Worm (Caenorhabditis elegans): ENCODE data around the gene puf-6.

The puf-6 gene

DNA sequence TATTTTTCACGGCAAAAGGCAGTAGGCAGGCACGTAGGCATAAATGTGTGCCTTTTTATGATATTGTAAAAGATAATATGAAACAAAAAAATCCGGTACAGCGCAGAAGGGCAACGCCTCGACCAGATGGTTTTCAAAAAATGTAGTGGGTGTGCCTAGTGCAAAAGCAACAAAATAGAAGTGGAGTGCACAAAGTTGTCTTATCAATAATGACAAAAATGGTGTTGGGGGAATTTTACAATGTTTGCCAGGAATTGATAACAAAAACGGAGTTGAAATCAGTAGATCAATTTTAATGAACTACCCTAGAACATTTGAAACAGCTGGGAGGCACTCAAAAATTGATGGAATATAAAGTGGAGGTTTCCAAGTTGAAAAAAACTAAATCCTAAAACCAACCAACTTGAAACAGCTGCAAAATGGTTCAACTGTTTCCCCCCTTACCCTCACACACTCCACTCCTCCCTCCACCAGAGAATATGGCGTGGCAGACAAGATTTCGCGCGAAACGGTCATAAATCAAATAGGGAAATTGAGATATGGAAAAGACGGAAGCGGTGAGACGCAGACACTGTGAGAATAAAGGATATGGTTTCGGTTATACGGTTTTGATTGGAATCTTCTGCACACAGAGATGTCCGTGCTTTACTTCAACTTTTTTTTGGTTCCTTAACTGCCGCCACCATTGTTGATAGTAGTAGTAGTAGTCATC, 38.9 kb downstream of the puf-6 start:
- no peak for TF ChIP-seq ztf-11 (tag; optimal IDR thresholded peaks at IDR 0.05)
- no peak for TF ChIP-seq lin-15B (tag; optimal IDR thresholded peaks at IDR 0.05)
- peak; percentile 82 for TF ChIP-seq elt-2 (tag; optimal IDR thresholded peaks at IDR 0.05)
- peak; percentile 69 for TF ChIP-seq pqm-1 (tag; optimal IDR thresholded peaks at IDR 0.05)
- TF ChIP-seq nhr-25 (tag; optimal IDR thresholded peaks at IDR 0.05) = peak; percentile 62
- TF ChIP-seq nhr-23 (tag; optimal IDR thresholded peaks at IDR 0.05) = peak; percentile 40

DNA sequence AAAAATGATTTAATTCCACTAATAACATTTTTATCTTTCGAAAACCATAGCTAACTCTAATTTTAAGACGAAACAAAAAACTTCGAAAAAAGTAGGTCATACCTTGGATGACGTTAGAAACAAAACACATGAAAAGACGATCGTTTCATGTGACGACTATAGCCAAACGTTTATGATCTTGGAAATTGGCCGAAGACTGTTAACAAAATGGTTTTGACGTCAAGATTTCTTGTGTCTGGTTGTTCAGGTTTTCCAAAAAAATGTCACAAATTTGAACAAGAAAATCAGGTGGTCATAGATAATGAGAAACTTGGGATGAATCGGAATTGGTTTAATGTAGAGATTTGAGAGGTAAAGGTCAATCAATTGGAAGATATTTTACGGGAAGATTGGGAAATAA, 40.0 kb downstream of the puf-6 start:
- TF ChIP-seq snpc-4 (tag; optimal IDR thresholded peaks at IDR 0.05) (no peak), nhr-237 (tag; optimal IDR thresholded peaks at IDR 0.05) (no peak), nhr-12 (tag; optimal IDR thresholded peaks at IDR 0.05) (no peak), elt-2 (tag; optimal IDR thresholded peaks at IDR 0.05) (no peak), nhr-76 (tag; optimal IDR thresholded peaks at IDR 0.05) (no peak), ceh-16 (tag; optimal IDR thresholded peaks at IDR 0.05) (no peak), nhr-25 (tag; optimal IDR thresholded peaks at IDR 0.05) (no peak), ceh-9 (tag; optimal IDR thresholded peaks at IDR 0.05) (no peak), elt-1 (tag; optimal IDR thresholded peaks at IDR 0.05) (no peak), nhr-11 (tag; optimal IDR thresholded peaks at IDR 0.05) (no peak), mdl-1 (tag; optimal IDR thresholded peaks at IDR 0.05) (no peak)

DNA sequence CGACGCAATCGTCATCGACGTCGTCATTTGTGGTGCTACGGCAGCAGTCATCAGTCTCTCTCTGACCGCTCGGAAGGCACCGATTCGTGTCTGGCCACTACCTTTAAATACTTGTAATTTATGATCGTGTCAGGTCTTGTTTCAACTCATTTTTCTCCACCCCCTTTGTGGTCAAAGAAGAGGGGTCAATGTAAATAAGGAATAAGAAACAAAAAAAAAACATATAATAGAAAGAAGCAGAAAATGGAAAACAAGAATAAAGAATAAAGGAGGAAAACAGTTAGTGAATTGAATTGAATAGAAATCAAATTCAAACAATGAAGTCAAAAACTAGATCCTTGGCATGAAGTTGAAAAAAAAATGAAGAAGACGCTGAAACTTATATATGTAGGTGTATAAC, 42.5 kb downstream of the puf-6 start, which contains the start of gene Y38F1A.8:
Gene Y38F1A.8, minus strand, starts transcription at position 101 of the 400 bp plus-strand sequence.
- TF ChIP-seq fkh-10 (GFP tag; optimal IDR thresholded peaks at IDR 0.05) (no peak), nhr-28 (tag; optimal IDR thresholded peaks at IDR 0.05) (no peak), nhr-43 (tag; optimal IDR thresholded peaks at IDR 0.05; ENCODE audit: poor library complexity, severe bottlenecking) (no peak), daf-12 (tag; optimal IDR thresholded peaks at IDR 0.05) (no peak), ztf-11 (tag; optimal IDR thresholded peaks at IDR 0.05) (no peak), snpc-4 (tag; optimal IDR thresholded peaks at IDR 0.05) (no peak), nhr-11 (tag; optimal IDR thresholded peaks at IDR 0.05) (no peak), aly-2 (tag; optimal IDR thresholded peaks at IDR 0.05) (no peak), ceh-28 (tag; optimal IDR thresholded peaks at IDR 0.05) (no peak), unc-62 (GFP tag; optimal IDR thresholded peaks at IDR 0.05) (no peak), R02D3.7 (tag; optimal IDR thresholded peaks at IDR 0.05) (no peak), ama-1 (optimal IDR thresholded peaks at IDR 0.05) (no peak), nhr-76 (tag; optimal IDR thresholded peaks at IDR 0.05) (no peak), mml-1 (tag; optimal IDR thresholded peaks at IDR 0.05) (no peak), ceh-16 (tag; optimal IDR thresholded peaks at IDR 0.05) (no peak), nfya-1 (tag; optimal IDR thresholded peaks at IDR 0.05; ENCODE audit: insufficient read depth) (no peak)

DNA sequence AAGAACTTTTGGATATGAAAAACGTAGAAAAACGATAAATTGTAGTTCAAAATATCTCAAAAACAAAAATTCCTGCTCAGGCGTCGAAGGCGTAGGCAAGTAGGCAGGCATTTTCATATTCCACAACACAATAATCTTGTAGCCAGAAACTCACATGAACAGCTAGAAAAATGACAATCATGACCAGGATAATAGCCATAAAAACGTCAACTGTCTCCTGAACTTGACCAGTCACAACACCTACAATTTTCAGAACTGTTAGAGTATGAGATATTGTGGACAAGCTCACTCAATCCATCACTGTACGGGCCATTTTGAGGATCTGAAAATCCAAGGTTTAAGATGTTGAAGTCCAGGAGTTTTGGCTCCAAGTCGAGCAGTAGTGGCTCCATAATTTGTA, 45.8 kb downstream of the puf-6 start, which contains the start of gene Y38F1A.7:
Gene Y38F1A.7, minus strand, starts transcription at position 392 of the 400 bp plus-strand sequence.
- TF ChIP-seq elt-2 (tag; optimal IDR thresholded peaks at IDR 0.05) (peak; percentile 1), fos-1 (tag; optimal IDR thresholded peaks at IDR 0.05) (no peak)

ce11 chrII:12996249-12996648, 47.0 kb downstream of the puf-6 start, which contains the start of gene hphd-1:
Gene hphd-1 (minus strand): TSS chrII:12996571.
- no peak for TF ChIP-seq nhr-11 (tag; optimal IDR thresholded peaks at IDR 0.05)
- no peak for TF ChIP-seq aly-2 (tag; optimal IDR thresholded peaks at IDR 0.05)
- peak; percentile 41 for TF ChIP-seq nfya-1 (tag; optimal IDR thresholded peaks at IDR 0.05; ENCODE audit: insufficient read depth)
- TF ChIP-seq tbx-2 (tag; optimal IDR thresholded peaks at IDR 0.05) = no peak
- TF ChIP-seq mdl-1 (tag; optimal IDR thresholded peaks at IDR 0.05) = peak; percentile 55
- no peak for TF ChIP-seq lin-39 (tag; optimal IDR thresholded peaks at IDR 0.05)
- peak; percentile 26 for TF ChIP-seq nhr-23 (tag; optimal IDR thresholded peaks at IDR 0.05)
- no peak for TF ChIP-seq nhr-67 (tag; optimal IDR thresholded peaks at IDR 0.05)
- no peak for TF ChIP-seq ama-1 (optimal IDR thresholded peaks at IDR 0.05)
- TF ChIP-seq pqm-1 (tag; optimal IDR thresholded peaks at IDR 0.05) = peak; percentile 86
- no peak for TF ChIP-seq fkh-2 (tag; optimal IDR thresholded peaks at IDR 0.05)
- TF ChIP-seq ZK546.5 (tag; optimal IDR thresholded peaks at IDR 0.05) = no peak
- no peak for TF ChIP-seq nhr-76 (tag; optimal IDR thresholded peaks at IDR 0.05)
- TF ChIP-seq elt-2 (tag; optimal IDR thresholded peaks at IDR 0.05) = peak; percentile 63
- TF ChIP-seq nhr-43 (tag; optimal IDR thresholded peaks at IDR 0.05; ENCODE audit: poor library complexity, severe bottlenecking) = peak; percentile 84
- peak; percentile 25 for TF ChIP-seq snpc-4 (tag; optimal IDR thresholded peaks at IDR 0.05)
- no peak for TF ChIP-seq nhr-77 (tag; optimal IDR thresholded peaks at IDR 0.05)
- peak; percentile 93 for TF ChIP-seq pha-4 (tag; optimal IDR thresholded peaks at IDR 0.05)
- TF ChIP-seq unc-39 (tag; optimal IDR thresholded peaks at IDR 0.05) = no peak
